Worm (Caenorhabditis elegans) whole organism, mixed stage, embryonic: ENCODE data around the gene sup-9.

Experiments used
- ceh-39 ChIP-seq: fragments of 150-350 bp; optimal IDR thresholded peaks from 2 replicates; lab custom pipeline; 2014; ENCODE audit warnings: missing biosample characterization, missing genetic modification characterization
- cnd-1 ChIP-seq: fragments of 200-800 bp; sonication (Bioruptor generic); optimal IDR thresholded peaks from 2 replicates; lab custom pipeline; 2018; ENCODE audit warnings: mild to moderate bottlenecking, missing genetic modification characterization, missing compliant biosample characterization
- elt-1 ChIP-seq: sonication (generic microtip); optimal IDR thresholded peaks from 2 replicates; lab custom pipeline; 2017; ENCODE audit warnings: missing genetic modification characterization, mild to moderate bottlenecking, missing compliant biosample characterization, antibody characterized with exemption, moderate library complexity, borderline replicate concordance; ENCODE audit not compliant: insufficient read depth
- nhr-237 ChIP-seq: fragments of 150-350 bp; optimal IDR thresholded peaks from 2 replicates; lab custom pipeline; 2014; ENCODE audit warnings: missing biosample characterization, missing genetic modification characterization
- pha-4 ChIP-seq: fragments of 150-350 bp; optimal IDR thresholded peaks from 2 replicates; lab custom pipeline; 2018; ENCODE audit warnings: missing biosample characterization, missing genetic modification reagents, missing genetic modification characterization
- snpc-4 ChIP-seq: fragments of 150-350 bp; optimal IDR thresholded peaks from 2 replicates; lab custom pipeline; 2014; ENCODE audit warnings: missing biosample characterization, missing genetic modification characterization
- unc-62 ChIP-seq: fragments of 150-350 bp; optimal IDR thresholded peaks from 2 replicates; lab custom pipeline; 2014; ENCODE audit warnings: missing biosample characterization, missing genetic modification reagents, missing genetic modification characterization

ce11 chrII:2698378-2698777 is 11.6 kb upstream of the sup-9 start, which contains the start of gene sri-62:
- TF ChIP-seq cnd-1, result no peak
- no peak for TF ChIP-seq ceh-39 (tag; lab: Kevin White, UChicago)
- TF ChIP-seq elt-1, result no peak
- TF ChIP-seq pha-4 (tag; lab: Kevin White, UChicago), result no peak
- no peak for TF ChIP-seq snpc-4 (tag; lab: Kevin White, UChicago)
- no peak for TF ChIP-seq nhr-237 (tag; lab: Kevin White, UChicago)
- TF ChIP-seq unc-62 (GFP tag; lab: Kevin White, UChicago), result no peak
